Worm (Caenorhabditis elegans) whole organism, young adult: ENCODE measurements around the gene T06E8.8.

Source experiments
- B0261.1 ChIP-seq: sonication (generic microtip); optimal IDR thresholded peaks from 2 replicates; lab custom pipeline; 2016; ENCODE audit warnings: mild to moderate bottlenecking, missing genetic modification characterization, moderate library complexity, missing compliant biosample characterization
- B0336.3 ChIP-seq: fragments of 200-800 bp; sonication (Bioruptor generic); IDR thresholded peaks from 2 replicates; pipeline ENCODE4 v1.3.6; 2022; ENCODE audit warnings: missing genetic modification characterization, missing compliant biosample characterization
- D2030.7 ChIP-seq: fragments of 200-800 bp; sonication (Bioruptor generic); IDR thresholded peaks from 2 replicates; pipeline ENCODE4 v1.3.6; 2022; ENCODE audit warnings: missing genetic modification reagents, missing genetic modification characterization, missing compliant biosample characterization
- F33H1.4 ChIP-seq: fragments of 200-800 bp; sonication (Bioruptor generic); IDR thresholded peaks from 2 replicates; pipeline ENCODE4 v1.3.6; 2022; ENCODE audit warnings: missing genetic modification reagents, missing genetic modification characterization, missing compliant biosample characterization
- F55B11.4 ChIP-seq: sonication (generic microtip); optimal IDR thresholded peaks from 2 replicates; lab custom pipeline; 2016; ENCODE audit warnings: missing compliant biosample characterization, missing genetic modification characterization, borderline replicate concordance; ENCODE audit not compliant: insufficient read depth
- F57A8.1 ChIP-seq: fragments of 200-800 bp; sonication (Bioruptor generic); optimal IDR thresholded peaks from 2 replicates; lab custom pipeline; 2018; ENCODE audit warnings: mild to moderate bottlenecking, missing genetic modification characterization, moderate library complexity, missing compliant biosample characterization
- K12H6.12 ChIP-seq: fragments of 200-800 bp; sonication (Bioruptor generic); optimal IDR thresholded peaks from 2 replicates; lab custom pipeline; 2018; ENCODE audit warnings: mild to moderate bottlenecking, missing genetic modification characterization, missing compliant biosample characterization
- T07F8.4 ChIP-seq: sonication (generic microtip); optimal IDR thresholded peaks from 2 replicates; lab custom pipeline; 2016; ENCODE audit warnings: mild to moderate bottlenecking, missing genetic modification characterization, moderate library complexity, missing compliant biosample characterization
- T26A5.8 ChIP-seq: sonication (generic microtip); optimal IDR thresholded peaks from 2 replicates; lab custom pipeline; 2016; ENCODE audit warnings: missing genetic modification characterization, missing compliant biosample characterization
- Y79H2A.3 ChIP-seq: fragments of 200-800 bp; sonication (Bioruptor generic); conservative IDR thresholded peaks from 2 replicates; pipeline ENCODE4 v1.3.6; 2022; ENCODE audit warnings: missing genetic modification reagents, missing genetic modification characterization, missing compliant biosample characterization
- akir-1 ChIP-seq: fragments of 200-800 bp; sonication (Bioruptor generic); optimal IDR thresholded peaks from 2 replicates; lab custom pipeline; 2018; ENCODE audit warnings: mild to moderate bottlenecking, missing genetic modification characterization, moderate library complexity, missing compliant biosample characterization
- ama-1 ChIP-seq, 3 experiments: fragments of 150-350 bp in 1 of 3; sonication (generic microtip) in 2 of 3; optimal IDR thresholded peaks; 2 replicates each; lab custom pipeline; 2014 to 2018; ENCODE audit warnings: missing biosample characterization in 2 of 3, missing genetic modification characterization in 2 of 3, missing genetic modification reagents in 2 of 3
- aptf-3 ChIP-seq: fragments of 200-800 bp; sonication (Bioruptor generic); IDR thresholded peaks from 2 replicates; pipeline ENCODE4 v1.3.6; 2022; ENCODE audit warnings: missing genetic modification characterization, missing compliant biosample characterization
- bed-2 ChIP-seq: fragments of 200-800 bp; sonication (Bioruptor generic); IDR thresholded peaks from 2 replicates; pipeline ENCODE4 v1.3.6; 2022; ENCODE audit warnings: missing genetic modification reagents, missing genetic modification characterization, missing compliant biosample characterization
- ceh-27 ChIP-seq: fragments of 200-800 bp; sonication (Bioruptor generic); optimal IDR thresholded peaks from 2 replicates; lab custom pipeline; 2018; ENCODE audit warnings: mild to moderate bottlenecking, missing genetic modification characterization, moderate library complexity, missing compliant biosample characterization
- ceh-58 ChIP-seq: fragments of 200-800 bp; sonication (Bioruptor generic); IDR thresholded peaks from 2 replicates; pipeline ENCODE4 v1.3.6; 2022; ENCODE audit warnings: missing genetic modification characterization, missing compliant biosample characterization
- ceh-79 ChIP-seq: sonication (generic microtip); optimal IDR thresholded peaks from 2 replicates; lab custom pipeline; 2017; ENCODE audit warnings: mild to moderate bottlenecking, missing genetic modification characterization, missing compliant biosample characterization
- ceh-91 ChIP-seq: fragments of 200-800 bp; sonication (Bioruptor generic); IDR thresholded peaks from 2 replicates; pipeline ENCODE4 v1.3.6; 2022; ENCODE audit warnings: missing genetic modification reagents, missing genetic modification characterization, missing compliant biosample characterization
- efl-1 ChIP-seq: fragments of 150-350 bp; optimal IDR thresholded peaks from 2 replicates; lab custom pipeline; 2014; ENCODE audit warnings: missing biosample characterization, missing genetic modification reagents, missing genetic modification characterization
- egl-18 ChIP-seq: fragments of 200-800 bp; sonication (Bioruptor generic); IDR thresholded peaks from 2 replicates; pipeline ENCODE4 v1.3.6; 2022; ENCODE audit warnings: missing genetic modification reagents, missing genetic modification characterization, missing compliant biosample characterization
- ets-4 ChIP-seq: fragments of 200-800 bp; sonication (Bioruptor generic); optimal IDR thresholded peaks from 2 replicates; lab custom pipeline; 2018; ENCODE audit warnings: mild to moderate bottlenecking, missing genetic modification characterization, missing compliant biosample characterization
- gei-17 ChIP-seq: fragments of 200-800 bp; sonication (Bioruptor generic); optimal IDR thresholded peaks from 2 replicates; lab custom pipeline; 2018; ENCODE audit warnings: mild to moderate bottlenecking, missing genetic modification characterization, missing compliant biosample characterization
- hmg-1.2 ChIP-seq: fragments of 200-800 bp; sonication (Bioruptor generic); IDR thresholded peaks from 2 replicates; pipeline ENCODE4 v1.3.6; 2022; ENCODE audit warnings: missing genetic modification reagents, missing genetic modification characterization, missing compliant biosample characterization
- hmg-20 ChIP-seq: fragments of 200-800 bp; sonication (Bioruptor generic); IDR thresholded peaks from 2 replicates; pipeline ENCODE4 v1.3.6; 2022; ENCODE audit warnings: missing genetic modification reagents, missing genetic modification characterization, missing compliant biosample characterization
- hrde-1 ChIP-seq: sonication (generic microtip); optimal IDR thresholded peaks from 2 replicates; lab custom pipeline; 2016; ENCODE audit warnings: missing genetic modification characterization, mild to moderate bottlenecking, missing compliant biosample characterization, moderate library complexity, missing genotype, missing genetic modification reagents, borderline replicate concordance
- hsf-1 ChIP-seq: fragments of 200-800 bp; sonication (Bioruptor generic); IDR thresholded peaks from 2 replicates; pipeline ENCODE4 v1.3.6; 2022; ENCODE audit warnings: missing genetic modification reagents, missing genetic modification characterization, missing compliant biosample characterization
- let-607 ChIP-seq, 2 experiments: fragments of 200-800 bp in 1 of 2; sonication (Bioruptor generic) in 1 of 2; sonication (generic microtip) in 1 of 2; optimal IDR thresholded peaks; 2 replicates each; lab custom pipeline; 2016 to 2018; ENCODE audit warnings: mild to moderate bottlenecking in 2 of 2, missing compliant biosample characterization in 2 of 2, missing genetic modification characterization in 2 of 2, moderate library complexity in 2 of 2, missing genotype in 1 of 2
- lin-40 ChIP-seq: sonication (generic microtip); optimal IDR thresholded peaks from 2 replicates; lab custom pipeline; 2016; ENCODE audit warnings: missing genetic modification characterization, mild to moderate bottlenecking, missing compliant biosample characterization, missing genotype, missing genetic modification reagents
- lin-54 ChIP-seq: fragments of 200-800 bp; sonication (Bioruptor generic); optimal IDR thresholded peaks from 2 replicates; lab custom pipeline; 2018; ENCODE audit warnings: mild to moderate bottlenecking, missing genetic modification characterization, missing compliant biosample characterization
- lsl-1 ChIP-seq: fragments of 200-800 bp; sonication (Bioruptor generic); optimal IDR thresholded peaks from 2 replicates; lab custom pipeline; 2018; ENCODE audit warnings: mild to moderate bottlenecking, missing genetic modification characterization, moderate library complexity, missing compliant biosample characterization
- madf-8 ChIP-seq: fragments of 200-800 bp; sonication (Bioruptor generic); conservative IDR thresholded peaks from 2 replicates; pipeline ENCODE4 v1.3.6; 2022; ENCODE audit warnings: missing genetic modification reagents, missing genetic modification characterization, missing compliant biosample characterization
- nhr-27 ChIP-seq: fragments of 200-800 bp; sonication (Bioruptor generic); optimal IDR thresholded peaks from 2 replicates; lab custom pipeline; 2018; ENCODE audit warnings: mild to moderate bottlenecking, missing genetic modification characterization, moderate library complexity, missing compliant biosample characterization
- nhr-80 ChIP-seq: sonication (generic microtip); optimal IDR thresholded peaks from 2 replicates; lab custom pipeline; 2016; ENCODE audit warnings: missing genetic modification characterization, missing compliant biosample characterization
- nhr-90 ChIP-seq: sonication (generic microtip); optimal IDR thresholded peaks from 2 replicates; lab custom pipeline; 2016; ENCODE audit warnings: missing genotype, mild to moderate bottlenecking, missing genetic modification characterization, missing compliant biosample characterization
- pha-4 ChIP-seq: fragments of 150-350 bp; sonication (generic microtip); optimal IDR thresholded peaks from 2 replicates; lab custom pipeline; 2014; ENCODE audit warnings: missing biosample characterization, missing genetic modification reagents, missing genetic modification characterization
- repo-1 ChIP-seq: sonication (generic microtip); optimal IDR thresholded peaks from 2 replicates; lab custom pipeline; 2017; ENCODE audit warnings: mild to moderate bottlenecking, missing genetic modification characterization, missing compliant biosample characterization
- snpc-3.4 ChIP-seq: sonication (generic microtip); optimal IDR thresholded peaks from 2 replicates; lab custom pipeline; 2017; ENCODE audit warnings: missing genetic modification characterization, mild to moderate bottlenecking, missing compliant biosample characterization, antibody characterized with exemption, moderate library complexity, missing genotype, missing genetic modification reagents
- snpc-4 ChIP-seq, 5 experiments: fragments of 150-350 bp in 1 of 5; sonication (generic microtip) in 4 of 5; optimal IDR thresholded peaks; 2 replicates each; lab custom pipeline; 2014 to 2018; ENCODE audit warnings: missing genetic modification characterization in 5 of 5, missing biosample characterization in 3 of 5, antibody characterized with exemption in 2 of 5, mild to moderate bottlenecking in 2 of 5, missing compliant biosample characterization in 2 of 5, missing genotype in 2 of 5, moderate library complexity in 2 of 5, missing genetic modification reagents in 1 of 5
- tbx-9 ChIP-seq: sonication (generic microtip); optimal IDR thresholded peaks from 2 replicates; lab custom pipeline; 2016; ENCODE audit warnings: borderline replicate concordance, missing genetic modification characterization, inconsistent platforms, missing compliant biosample characterization
- unc-130 ChIP-seq: sonication (generic microtip); optimal IDR thresholded peaks from 2 replicates; lab custom pipeline; 2016; ENCODE audit warnings: missing genetic modification reagents, missing genetic modification characterization, missing compliant biosample characterization
- unc-62 ChIP-seq: fragments of 150-350 bp; optimal IDR thresholded peaks from 2 replicates; lab custom pipeline; 2014; ENCODE audit warnings: missing biosample characterization, missing genetic modification reagents, missing genetic modification characterization
- zfh-2 ChIP-seq: fragments of 200-800 bp; sonication (Bioruptor generic); conservative IDR thresholded peaks from 2 replicates; pipeline ENCODE4 v1.3.6; 2022; ENCODE audit warnings: missing genetic modification reagents, missing genetic modification characterization, missing compliant biosample characterization
- ztf-18 ChIP-seq: sonication (generic microtip); optimal IDR thresholded peaks from 2 replicates; lab custom pipeline; 2016; ENCODE audit warnings: missing genotype, mild to moderate bottlenecking, missing genetic modification characterization, missing compliant biosample characterization
- ztf-26 ChIP-seq: sonication (generic microtip); optimal IDR thresholded peaks from 2 replicates; lab custom pipeline; 2017; ENCODE audit warnings: missing genetic modification characterization, missing compliant biosample characterization
- ztf-28 ChIP-seq: fragments of 200-800 bp; sonication (Bioruptor generic); IDR thresholded peaks from 2 replicates; pipeline ENCODE4 v1.3.6; 2022; ENCODE audit warnings: missing genetic modification reagents, missing genetic modification characterization, missing compliant biosample characterization
- ztf-3 ChIP-seq: fragments of 200-800 bp; sonication (Bioruptor generic); optimal IDR thresholded peaks from 2 replicates; lab custom pipeline; 2018; ENCODE audit warnings: mild to moderate bottlenecking, missing genetic modification characterization, missing compliant biosample characterization
- ztf-6 ChIP-seq: fragments of 200-800 bp; sonication (Bioruptor generic); IDR thresholded peaks from 2 replicates; pipeline ENCODE4 v1.3.6; 2022; ENCODE audit warnings: missing genetic modification reagents, missing genetic modification characterization, missing compliant biosample characterization

Gene T06E8.8

ce11 chrV:10003315-10003969 lies 40.1 kb upstream of the T06E8.8 start (continued):
- no peak for TF ChIP-seq ceh-27 (GFP tag; lab: Kevin White, UChicago)
- peak; percentile 2 for TF ChIP-seq K12H6.12 (tag; lab: Kevin White, UChicago)
- TF ChIP-seq hrde-1, result no peak
- no peak for TF ChIP-seq nhr-27 (tag; lab: Kevin White, UChicago)
- no peak for TF ChIP-seq akir-1 (GFP tag; lab: Kevin White, UChicago)
- no peak for TF ChIP-seq F57A8.1 (GFP tag; lab: Kevin White, UChicago)
- TF ChIP-seq ceh-91 (GFP tag; lab: Robert Waterston, UW), result no peak
- no peak for TF ChIP-seq F33H1.4 (GFP tag; lab: Robert Waterston, UW)
- TF ChIP-seq ztf-3 (GFP tag; lab: Kevin White, UChicago), result no peak
- peak; percentile 47 for TF ChIP-seq efl-1 (GFP tag; lab: Kevin White, UChicago)
- no peak for TF ChIP-seq gei-17 (GFP tag; lab: Kevin White, UChicago)
- peak; percentile 72 for TF ChIP-seq hmg-1.2 (GFP tag; lab: Robert Waterston, UW)
- no peak for TF ChIP-seq snpc-4 (GFP tag; optimal IDR thresholded peaks at IDR 0.05; lab: Kevin White, UChicago)
- TF ChIP-seq snpc-4 (tag; optimal IDR thresholded peaks at IDR 0.05; lab: Kevin White, UChicago), result peak in 1 of 4 experiments; percentile 7
- no peak for TF ChIP-seq aptf-3 (GFP tag; lab: Robert Waterston, UW)
- no peak for TF ChIP-seq unc-130 (GFP tag; lab: Kevin White, UChicago)
- no peak for TF ChIP-seq bed-2
- TF ChIP-seq let-607 (tag; optimal IDR thresholded peaks at IDR 0.05; lab: Kevin White, UChicago), result peak; percentile 24 to 33
- TF ChIP-seq egl-18 (GFP tag; lab: Robert Waterston, UW), result no peak
- TF ChIP-seq nhr-90, result no peak
- TF ChIP-seq D2030.7 (GFP tag; lab: Robert Waterston, UW), result peak; percentile 56; the same call in 1 of the 2 replicates
- no peak for TF ChIP-seq Y79H2A.3 (GFP tag; lab: Robert Waterston, UW)
- TF ChIP-seq ztf-6 (GFP tag; lab: Robert Waterston, UW), result no peak
- no peak for TF ChIP-seq repo-1 (tag; lab: Kevin White, UChicago)
- no peak for TF ChIP-seq ztf-26
- TF ChIP-seq snpc-3.4 (tag; lab: Kevin White, UChicago), result peak; percentile 73
- no peak for TF ChIP-seq F55B11.4 (tag; lab: Kevin White, UChicago)
- no peak for TF ChIP-seq T07F8.4
- TF ChIP-seq ceh-58 (GFP tag; lab: Robert Waterston, UW), result no peak
- TF ChIP-seq ztf-28, result no peak
- no peak for TF ChIP-seq ets-4 (GFP tag; lab: Kevin White, UChicago)
- peak; percentile 81 for TF ChIP-seq nhr-80 (tag; lab: Kevin White, UChicago)
- TF ChIP-seq lsl-1 (GFP tag; lab: Kevin White, UChicago), result peak; percentile 42
- no peak for TF ChIP-seq ama-1 (optimal IDR thresholded peaks at IDR 0.05; lab: Kevin White, UChicago)
- no peak for TF ChIP-seq ama-1 (GFP tag; optimal IDR thresholded peaks at IDR 0.05; lab: Kevin White, UChicago)
- TF ChIP-seq hmg-20 (GFP tag; lab: Robert Waterston, UW), result no peak
- no peak for TF ChIP-seq zfh-2 (GFP tag; lab: Robert Waterston, UW)
- TF ChIP-seq ztf-18 (tag; lab: Kevin White, UChicago), result no peak
- no peak for TF ChIP-seq lin-40 (tag; lab: Kevin White, UChicago)
- TF ChIP-seq tbx-9, result no peak
- TF ChIP-seq madf-8 (GFP tag; lab: Robert Waterston, UW), result peak; percentile 32
- TF ChIP-seq lin-54 (GFP tag; lab: Kevin White, UChicago), result no peak
- TF ChIP-seq pha-4, result no peak
- TF ChIP-seq ceh-79 (tag; lab: Kevin White, UChicago), result no peak
- peak; percentile 63 for TF ChIP-seq unc-62 (GFP tag; lab: Kevin White, UChicago)
- TF ChIP-seq T26A5.8, result no peak
- TF ChIP-seq B0336.3, result no peak
- TF ChIP-seq hsf-1 (GFP tag; lab: Robert Waterston, UW), result no peak
- TF ChIP-seq B0261.1 (tag; lab: Kevin White, UChicago), result no peak
